Worm (Caenorhabditis elegans) whole organism, early embryonic: ENCODE measurements around the gene F46H6.5.

Experiments used
- B0310.2 ChIP-seq: sonication (generic microtip); optimal IDR thresholded peaks from 2 replicates; lab custom pipeline; 2016; ENCODE audit warnings: mild to moderate bottlenecking, missing genetic modification characterization, missing compliant biosample characterization
- F13C5.2 ChIP-seq: sonication (generic microtip); optimal IDR thresholded peaks from 2 replicates; lab custom pipeline; 2017; ENCODE audit warnings: mild to moderate bottlenecking, missing genetic modification characterization, inconsistent platforms, missing compliant biosample characterization
- aly-1 ChIP-seq: sonication (generic microtip); optimal IDR thresholded peaks from 2 replicates; lab custom pipeline; 2016; ENCODE audit warnings: missing genetic modification characterization, missing compliant biosample characterization
- ama-1 ChIP-seq: fragments of 150-350 bp; optimal IDR thresholded peaks from 2 replicates; lab custom pipeline; 2014
- ceh-13 ChIP-seq: fragments of 200-800 bp; sonication (Bioruptor generic); optimal IDR thresholded peaks from 2 replicates; lab custom pipeline; 2018; ENCODE audit warnings: mild to moderate bottlenecking, missing genetic modification characterization, missing compliant biosample characterization
- ceh-36 ChIP-seq: sonication (generic microtip); optimal IDR thresholded peaks from 2 replicates; lab custom pipeline; 2016; ENCODE audit warnings: missing genetic modification characterization, inconsistent platforms, missing compliant biosample characterization
- ets-7 ChIP-seq: sonication (generic microtip); optimal IDR thresholded peaks from 2 replicates; lab custom pipeline; 2016; ENCODE audit warnings: missing genotype, missing genetic modification characterization, missing compliant biosample characterization
- flt-1 ChIP-seq: fragments of 200-800 bp; sonication (Bioruptor generic); IDR thresholded peaks from 2 replicates; pipeline ENCODE4 v1.3.6; 2022; ENCODE audit warnings: missing genetic modification characterization, missing compliant biosample characterization
- hmbx-1 ChIP-seq: sonication (generic microtip); optimal IDR thresholded peaks from 2 replicates; lab custom pipeline; 2016; ENCODE audit warnings: mild to moderate bottlenecking, missing genetic modification characterization, missing compliant biosample characterization
- hmg-4 ChIP-seq: fragments of 200-800 bp; sonication (Bioruptor generic); optimal IDR thresholded peaks from 2 replicates; lab custom pipeline; 2018; ENCODE audit warnings: mild to moderate bottlenecking, missing genetic modification characterization, missing compliant biosample characterization
- hnd-1 ChIP-seq: sonication (generic microtip); optimal IDR thresholded peaks from 2 replicates; lab custom pipeline; 2016; ENCODE audit warnings: missing genetic modification characterization, missing compliant biosample characterization
- pes-1 ChIP-seq: fragments of 200-800 bp; sonication (Bioruptor generic); IDR thresholded peaks from 2 replicates; pipeline ENCODE4 v1.3.6; 2022; ENCODE audit warnings: missing genetic modification reagents, missing genetic modification characterization, missing compliant biosample characterization
- scrt-1 ChIP-seq: fragments of 200-800 bp; sonication (Bioruptor generic); IDR thresholded peaks from 2 replicates; pipeline ENCODE4 v1.3.6; 2022; ENCODE audit warnings: missing genetic modification characterization, missing compliant biosample characterization
- sea-1 ChIP-seq: fragments of 200-800 bp; sonication (Bioruptor generic); conservative IDR thresholded peaks from 2 replicates; pipeline ENCODE4 v1.3.6; 2022; ENCODE audit warnings: missing genetic modification characterization, missing compliant biosample characterization
- tbx-11 ChIP-seq: fragments of 200-800 bp; sonication (Bioruptor generic); IDR thresholded peaks from 2 replicates; pipeline ENCODE4 v1.3.6; 2022; ENCODE audit warnings: missing genetic modification characterization, missing compliant biosample characterization
- tbx-37 ChIP-seq: fragments of 200-800 bp; sonication (Bioruptor generic); conservative IDR thresholded peaks from 2 replicates; pipeline ENCODE4 v1.3.6; 2022; ENCODE audit warnings: missing genetic modification reagents, missing genetic modification characterization, missing compliant biosample characterization
- tra-4 ChIP-seq: sonication (generic microtip); optimal IDR thresholded peaks from 2 replicates; lab custom pipeline; 2017; ENCODE audit warnings: missing genetic modification characterization, missing compliant biosample characterization

Gene F46H6.5

DNA sequence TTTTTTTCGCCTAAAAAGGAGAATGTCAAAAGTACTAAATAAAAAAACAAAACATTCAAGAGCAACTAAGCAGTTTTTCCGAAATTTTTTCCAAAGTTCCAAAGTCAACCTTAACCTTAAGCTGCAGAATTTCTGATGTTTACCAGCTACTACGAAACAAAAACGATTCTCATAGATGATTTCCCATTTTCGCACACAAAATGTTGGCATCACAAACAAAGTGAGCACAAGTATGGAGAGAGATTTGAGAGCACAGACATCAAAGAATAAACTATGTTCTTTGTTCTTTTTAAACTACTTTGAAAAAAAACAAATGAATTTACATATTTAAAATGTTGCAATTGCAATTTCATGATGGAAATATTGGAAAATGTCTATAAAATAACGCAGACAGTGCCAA is 31.3 kb upstream of the F46H6.5 start:
- no peak for TF ChIP-seq B0310.2 (tag; lab: Kevin White, UChicago)

DNA sequence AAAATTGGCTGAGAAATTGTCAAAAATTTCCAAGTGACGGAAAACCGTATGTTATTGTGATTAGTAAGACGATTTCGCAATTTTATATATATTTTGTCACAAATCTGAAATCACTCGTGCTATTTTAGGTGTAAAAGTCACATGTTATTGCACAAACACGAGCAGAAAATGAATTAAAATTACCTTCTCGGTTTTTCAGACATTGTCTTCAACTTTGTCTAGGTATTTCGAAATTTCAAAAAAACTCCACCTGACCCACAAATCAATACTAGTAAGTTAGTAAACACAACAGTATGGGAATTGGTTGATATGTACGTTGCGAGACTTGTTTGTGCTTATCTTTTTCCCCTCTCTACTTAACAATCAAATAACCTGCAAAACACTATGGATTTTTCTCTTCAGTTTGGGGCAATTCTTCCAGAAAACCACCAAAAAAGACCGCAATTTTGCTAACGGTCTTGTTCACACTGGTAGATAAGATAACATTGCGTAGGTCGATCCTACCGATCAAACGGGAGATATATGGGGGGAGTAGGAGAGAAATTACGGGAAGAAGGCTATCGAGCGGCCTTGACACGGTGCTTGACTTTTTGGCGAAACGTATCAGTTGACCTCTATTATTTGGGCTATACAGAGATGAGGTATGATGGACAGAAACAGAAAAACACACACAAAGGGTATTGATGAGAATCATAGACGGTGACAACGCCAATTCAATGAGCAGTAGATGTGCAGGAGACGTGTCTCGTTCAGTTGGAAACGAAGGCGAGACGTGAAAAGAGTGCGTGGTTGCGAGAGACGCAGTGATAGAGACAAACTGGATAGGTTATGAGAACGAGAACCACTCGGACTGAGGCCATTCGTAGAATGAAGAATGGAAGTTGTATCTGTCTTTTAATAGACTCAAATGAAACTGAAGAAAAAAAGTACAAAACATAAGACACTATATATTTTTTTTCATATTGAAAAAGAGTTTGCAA is 30.1 kb upstream of the F46H6.5 start, which contains the start of gene C07A12.7:
TSS of gene C07A12.7 (minus strand) at position 308 of the 980 bp plus-strand sequence.
- TF ChIP-seq ceh-13 (GFP tag; lab: Kevin White, UChicago) (no peak), tbx-11 (GFP tag; lab: Robert Waterston, UW) (0 out of 2 replicates have a peak, but pooled peaks have one; percentile 39), hmg-4 (peak; percentile 32)

DNA sequence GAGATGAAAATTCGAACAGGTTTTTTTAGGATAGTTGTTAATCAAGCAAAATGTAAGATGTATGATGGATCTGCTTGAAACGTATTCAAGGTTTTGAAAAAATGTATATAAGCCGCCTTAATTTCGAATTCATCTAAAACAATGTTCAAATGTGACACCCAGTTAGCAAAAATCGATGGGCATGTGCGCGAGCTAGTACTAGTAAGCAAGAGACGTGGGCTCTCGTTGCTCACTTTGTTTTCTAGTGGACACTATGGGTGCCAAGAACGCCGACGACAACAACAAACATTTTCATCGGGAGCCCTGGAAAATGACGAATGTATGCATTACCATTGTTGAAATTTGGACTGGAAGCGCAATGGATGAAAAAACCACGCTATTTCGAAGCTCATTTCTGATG is 29.2 kb upstream of the F46H6.5 start:
- TF ChIP-seq hmbx-1 (tag; lab: Kevin White, UChicago) (no peak), F13C5.2 (no peak), hmg-4 (no peak), tra-4 (tag; lab: Kevin White, UChicago) (no peak), flt-1 (GFP tag; lab: Robert Waterston, UW) (no peak), ceh-36 (no peak), hnd-1 (tag; lab: Kevin White, UChicago) (no peak), aly-1 (tag; lab: Kevin White, UChicago) (no peak), pes-1 (no peak), ets-7 (tag; lab: Kevin White, UChicago) (no peak), ceh-13 (GFP tag; lab: Kevin White, UChicago) (no peak), ama-1 (lab: Kevin White, UChicago) (no peak), B0310.2 (tag; lab: Kevin White, UChicago) (no peak), scrt-1 (GFP tag; lab: Robert Waterston, UW) (no peak), tbx-37 (no peak), sea-1 (GFP tag; lab: Robert Waterston, UW) (no peak), tbx-11 (GFP tag; lab: Robert Waterston, UW) (no peak)

DNA sequence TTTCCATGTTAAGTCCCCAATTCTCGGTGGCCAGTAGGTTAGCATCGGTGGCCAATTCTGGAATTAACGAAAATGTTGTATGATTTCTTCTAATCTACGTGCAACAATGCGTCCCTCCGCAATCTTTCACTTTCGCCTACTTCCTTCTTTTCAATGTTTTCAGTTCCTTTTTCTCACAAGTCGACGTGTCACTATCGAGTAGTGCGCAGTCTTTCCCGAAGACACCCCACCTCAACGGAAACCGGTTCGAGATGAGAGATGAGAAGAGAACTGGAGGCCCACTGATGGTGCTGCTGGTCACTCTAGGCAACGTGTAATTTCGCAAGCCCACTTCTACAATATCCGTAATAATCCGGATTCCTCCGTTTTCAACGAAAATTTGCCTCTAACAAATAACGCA is 28.0 kb upstream of the F46H6.5 start:
- no peak for TF ChIP-seq sea-1 (GFP tag; lab: Robert Waterston, UW)
- TF ChIP-seq aly-1 (tag; lab: Kevin White, UChicago): no peak
- no peak for TF ChIP-seq hmbx-1 (tag; lab: Kevin White, UChicago)
- no peak for TF ChIP-seq ceh-36
- TF ChIP-seq ets-7 (tag; lab: Kevin White, UChicago): no peak
- no peak for TF ChIP-seq tra-4 (tag; lab: Kevin White, UChicago)
- TF ChIP-seq ceh-13 (GFP tag; lab: Kevin White, UChicago): no peak
- TF ChIP-seq scrt-1 (GFP tag; lab: Robert Waterston, UW): no peak
- no peak for TF ChIP-seq hnd-1 (tag; lab: Kevin White, UChicago)
- TF ChIP-seq F13C5.2: no peak
- no peak for TF ChIP-seq B0310.2 (tag; lab: Kevin White, UChicago)
- TF ChIP-seq tbx-37: no peak
- no peak for TF ChIP-seq flt-1 (GFP tag; lab: Robert Waterston, UW)
- TF ChIP-seq tbx-11 (GFP tag; lab: Robert Waterston, UW): no peak
- no peak for TF ChIP-seq ama-1 (lab: Kevin White, UChicago)
- no peak for TF ChIP-seq pes-1

DNA sequence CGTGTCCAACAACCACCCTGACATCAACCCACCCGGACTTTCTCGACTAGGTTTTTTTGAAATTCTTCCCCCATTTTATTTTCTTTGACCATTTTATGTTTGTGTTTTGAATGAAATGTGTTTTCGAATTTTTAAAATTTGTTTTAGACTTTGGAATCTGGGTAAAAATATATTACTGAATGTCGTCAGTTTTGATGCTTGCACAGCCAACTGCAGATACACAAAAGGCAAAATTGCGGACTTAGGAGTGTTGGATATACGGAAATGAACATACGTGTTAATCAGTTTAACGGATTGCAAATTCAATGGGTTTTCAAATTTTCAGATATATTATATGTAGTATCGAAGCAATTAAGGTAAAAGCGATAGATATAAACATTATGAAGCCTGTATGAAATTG is 24.8 kb upstream of the F46H6.5 start:
- no peak for TF ChIP-seq sea-1 (GFP tag; lab: Robert Waterston, UW)
- no peak for TF ChIP-seq B0310.2 (tag; lab: Kevin White, UChicago)
- no peak for TF ChIP-seq aly-1 (tag; lab: Kevin White, UChicago)
- TF ChIP-seq ets-7 (tag; lab: Kevin White, UChicago): no peak
- TF ChIP-seq ceh-13 (GFP tag; lab: Kevin White, UChicago): no peak
- TF ChIP-seq tbx-11 (GFP tag; lab: Robert Waterston, UW): no peak
- TF ChIP-seq flt-1 (GFP tag; lab: Robert Waterston, UW): no peak
- no peak for TF ChIP-seq scrt-1 (GFP tag; lab: Robert Waterston, UW)
- no peak for TF ChIP-seq pes-1
- no peak for TF ChIP-seq F13C5.2
- no peak for TF ChIP-seq ceh-36
- no peak for TF ChIP-seq tra-4 (tag; lab: Kevin White, UChicago)
- TF ChIP-seq tbx-37: no peak
- TF ChIP-seq ama-1 (lab: Kevin White, UChicago): no peak
- TF ChIP-seq hmg-4: no peak
- TF ChIP-seq hmbx-1 (tag; lab: Kevin White, UChicago): no peak
- no peak for TF ChIP-seq hnd-1 (tag; lab: Kevin White, UChicago)

- 0 out of 2 replicates have a peak, but pooled peaks have one; percentile 10 for TF ChIP-seq pes-1
- TF ChIP-seq ama-1 (lab: Kevin White, UChicago): no peak
- TF ChIP-seq tbx-11 (GFP tag; lab: Robert Waterston, UW): no peak
- TF ChIP-seq sea-1 (GFP tag; lab: Robert Waterston, UW): 0 out of 2 replicates have a peak, but pooled peaks have one; percentile 47
- peak; percentile 66 for TF ChIP-seq hmg-4
Observed at ce11 chrX:4513657-4514143, 21.7 kb upstream of the F46H6.5 start, which contains the start of gene spr-3. TSS of gene spr-3 (plus strand) at chrX:4514093.

DNA sequence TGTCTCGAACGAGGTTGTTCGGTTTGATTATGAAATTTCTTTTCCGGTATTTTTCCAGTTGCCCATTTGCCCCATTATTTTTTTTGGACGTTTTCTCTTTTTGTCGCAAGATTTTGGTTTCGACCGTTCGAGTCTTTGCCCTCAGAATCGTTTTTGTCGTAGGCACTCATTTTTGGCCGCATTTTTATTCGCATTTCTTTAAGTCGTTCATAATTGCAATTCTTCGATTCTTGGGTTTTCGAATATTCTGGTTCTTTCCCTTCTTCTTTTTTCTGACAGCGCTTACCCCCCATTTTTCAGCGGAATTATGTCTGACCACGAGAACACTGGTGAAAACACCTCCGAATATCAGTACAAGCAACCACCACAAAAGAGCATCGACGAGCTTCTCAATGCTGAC is 16.2 kb upstream of the F46H6.5 start, which contains the start of gene rhi-1:
TSS of gene rhi-1 (plus strand) at position 301 of the 400 bp plus-strand sequence.
- TF ChIP-seq hnd-1 (tag; lab: Kevin White, UChicago) (no peak), ama-1 (lab: Kevin White, UChicago) (no peak), ceh-36 (no peak), pes-1 (no peak), aly-1 (tag; lab: Kevin White, UChicago) (no peak), ceh-13 (GFP tag; lab: Kevin White, UChicago) (no peak)
